Fruit fly (Drosophila melanogaster): Measurements from ENCODE around the gene CG17292.

The CG17292 gene

DNA sequence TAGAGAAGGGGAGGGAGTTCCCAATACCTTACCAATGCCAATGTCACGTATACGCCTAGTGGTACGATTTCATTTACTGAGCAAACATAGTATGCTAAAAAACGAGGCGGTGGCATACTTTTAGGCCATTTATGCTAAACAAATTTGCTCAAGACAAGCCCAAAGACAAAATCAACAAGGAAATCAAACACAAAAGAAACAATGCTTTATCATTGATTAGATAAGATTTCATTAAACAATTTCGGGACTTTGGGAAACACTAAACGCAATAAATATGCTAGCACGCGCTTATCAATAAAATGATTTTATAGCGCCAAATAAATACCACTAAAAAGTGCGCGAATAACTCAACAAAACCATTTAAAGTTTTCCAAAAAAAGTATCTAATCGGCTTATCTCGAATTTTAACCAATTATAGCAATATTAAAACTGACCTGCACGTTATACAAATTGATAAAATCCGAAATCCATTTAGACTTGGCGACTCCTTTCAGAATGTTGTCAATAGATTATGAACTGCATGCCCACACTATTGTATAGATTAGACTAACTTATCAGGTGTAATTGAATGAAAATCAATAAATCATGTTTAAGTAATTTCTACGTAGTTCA lies 19.6 kb upstream of the CG17292 start (continued):
- TF ChIP-seq CG4360 (GFP tag; IDR thresholded peaks at IDR 0.05) = no peak
- no peak for TF ChIP-seq vvl (GFP tag; IDR thresholded peaks at IDR 0.05)
- no peak for TF ChIP-seq CG4282 (GFP tag; optimal IDR thresholded peaks at IDR 0.05)
- no peak for TF ChIP-seq maf-S (GFP tag; optimal IDR thresholded peaks at IDR 0.05)
- TF ChIP-seq CG43689 (GFP tag; IDR thresholded peaks at IDR 0.05) = no peak
- 0 out of 3 replicates have a peak, but pooled peaks have one; percentile 36 for TF ChIP-seq so (GFP tag; IDR thresholded peaks at IDR 0.05)
- no peak for TF ChIP-seq ash1 (GFP tag; optimal IDR thresholded peaks at IDR 0.05)
- no peak for TF ChIP-seq Mad (GFP tag; optimal IDR thresholded peaks at IDR 0.05)
- TF ChIP-seq inv (GFP tag; IDR thresholded peaks at IDR 0.05; ENCODE audit: partially characterized antibody) = no peak
- peak; percentile 62 for TF ChIP-seq gro (GFP tag; optimal IDR thresholded peaks at IDR 0.05)
- no peak for TF ChIP-seq gsb (GFP tag; IDR thresholded peaks at IDR 0.05)
- TF ChIP-seq Xbp1 (GFP tag; optimal IDR thresholded peaks at IDR 0.05) = no peak
- peak; percentile 21 for TF ChIP-seq CG12391 (tag; optimal IDR thresholded peaks at IDR 0.05)
- TF ChIP-seq exex (tag; optimal IDR thresholded peaks at IDR 0.05) = peak; percentile 88
- TF ChIP-seq bab2 (GFP tag; optimal IDR thresholded peaks at IDR 0.05) = no peak
- no peak for TF ChIP-seq oc (tag; optimal IDR thresholded peaks at IDR 0.05)
- TF ChIP-seq gsb-n (tag; optimal IDR thresholded peaks at IDR 0.05) = no peak
- TF ChIP-seq eyg (GFP tag; optimal IDR thresholded peaks at IDR 0.05) = no peak
- no peak for TF ChIP-seq CG2129 (GFP tag; IDR thresholded peaks at IDR 0.05; ENCODE audit: partially characterized antibody)
- TF ChIP-seq dm (GFP tag; optimal IDR thresholded peaks at IDR 0.05) = no peak
- no peak for TF ChIP-seq CG7963 (GFP tag; IDR thresholded peaks at IDR 0.05; ENCODE audit: partially characterized antibody)
- peak; percentile 80 for TF ChIP-seq ATbp (GFP tag; optimal IDR thresholded peaks at IDR 0.05)
- no peak for TF ChIP-seq tna (GFP tag; IDR thresholded peaks at IDR 0.05; ENCODE audit: partially characterized antibody)
- no peak for TF ChIP-seq Abd-B (GFP tag; optimal IDR thresholded peaks at IDR 0.05)
- TF ChIP-seq HLH3B (GFP tag; IDR thresholded peaks at IDR 0.05) = peak; percentile 29; the same call in 1 of the 2 replicates
- TF ChIP-seq Elba2 (GFP tag; optimal IDR thresholded peaks at IDR 0.05) = no peak
- peak; percentile 52 for TF ChIP-seq wek (GFP tag; optimal IDR thresholded peaks at IDR 0.05)
- TF ChIP-seq CG4617 (GFP tag; optimal IDR thresholded peaks at IDR 0.05; ENCODE audit: borderline replicate concordance) = no peak
- TF ChIP-seq dmrt11E (tag; optimal IDR thresholded peaks at IDR 0.05) = no peak
- peak in 1 of 2 experiments; percentile 21 for TF ChIP-seq dpn (GFP tag; optimal IDR thresholded peaks at IDR 0.05)
- no peak for TF ChIP-seq fd102C (GFP tag; optimal IDR thresholded peaks at IDR 0.05)
- TF ChIP-seq scrt (GFP tag; optimal IDR thresholded peaks at IDR 0.05) = peak; percentile 49
- no peak for TF ChIP-seq Aef1 (GFP tag; IDR thresholded peaks at IDR 0.05)
- TF ChIP-seq CG12155 (GFP tag; optimal IDR thresholded peaks at IDR 0.05) = no peak
- TF ChIP-seq zf30C (GFP tag; optimal IDR thresholded peaks at IDR 0.05) = no peak
- no peak for TF ChIP-seq fru (optimal IDR thresholded peaks at IDR 0.05)
- TF ChIP-seq her (GFP tag; optimal IDR thresholded peaks at IDR 0.05) = peak; percentile 28
- TF ChIP-seq phol (tag; optimal IDR thresholded peaks at IDR 0.05) = no peak
- no peak for TF ChIP-seq Fer2 (tag; optimal IDR thresholded peaks at IDR 0.05)
- TF ChIP-seq CG10431 (GFP tag; optimal IDR thresholded peaks at IDR 0.05) = no peak
- TF ChIP-seq ranshi (GFP tag; IDR thresholded peaks at IDR 0.05) = no peak; the same call in 1 of the 2 replicates
- no peak for TF ChIP-seq Spps (tag; optimal IDR thresholded peaks at IDR 0.05)
- peak; percentile 28 for TF ChIP-seq fd3F (GFP tag; optimal IDR thresholded peaks at IDR 0.05)
- TF ChIP-seq unpg (GFP tag; optimal IDR thresholded peaks at IDR 0.05) = peak; percentile 46
- TF ChIP-seq cg (GFP tag; optimal IDR thresholded peaks at IDR 0.05) = no peak
- no peak for TF ChIP-seq ato (GFP tag; IDR thresholded peaks at IDR 0.05; ENCODE audit: partially characterized antibody)
- no peak for TF ChIP-seq CG6654 (GFP tag; optimal IDR thresholded peaks at IDR 0.05)
- peak; percentile 52 for TF ChIP-seq CG12744 (GFP tag; optimal IDR thresholded peaks at IDR 0.05)
- no peak; the same call in 1 of the 2 replicates for TF ChIP-seq E2f2 (GFP tag; IDR thresholded peaks at IDR 0.05)
- TF ChIP-seq CG7357 (GFP tag; IDR thresholded peaks at IDR 0.05) = no peak
